Worm (Caenorhabditis elegans) whole organism, dauer: ENCODE measurements around the gene pqn-67.
"Not testable (repeated sequence)": the region's sequence is repeated elsewhere in the genome, so short reads cannot be mapped to it uniquely, and the experiment has no call there.

ENCODE experiments used
- unc-62 ChIP-seq: sonication (generic microtip); optimal IDR thresholded peaks from 2 replicates; lab custom pipeline; 2017; ENCODE audit warnings: missing biosample characterization, missing genetic modification reagents, missing genetic modification characterization

pqn-67 gene

ce11 chrV:12950812-12951528 is 26.7 kb downstream of the pqn-67 start, which contains the start of the genes T16G1.9 and T16G1.18:
Gene T16G1.9, minus strand, starts transcription at chrV:12950862.
Gene T16G1.18, plus strand, starts transcription at chrV:12951304.
- TF ChIP-seq unc-62 (GFP tag; lab: Kevin White, UChicago) = no peak

ce11 chrV:12952287-12952686 is 28.1 kb downstream of the pqn-67 start, which contains the start of gene pqn-68:
Gene pqn-68, plus strand, starts transcription at chrV:12952636.
- TF ChIP-seq unc-62 (GFP tag; lab: Kevin White, UChicago) = no peak

- no peak for TF ChIP-seq unc-62 (GFP tag; lab: Kevin White, UChicago)
Observed at ce11 chrV:12953702-12954101, 29.5 kb downstream of the pqn-67 start, which contains the start of gene eif-3.K. Gene eif-3.K, plus strand, starts transcription at chrV:12954002.

- no peak for TF ChIP-seq unc-62 (GFP tag; lab: Kevin White, UChicago)
Observed at ce11 chrV:12954261-12954660, 30.0 kb downstream of the pqn-67 start.

- TF ChIP-seq unc-62 (GFP tag; lab: Kevin White, UChicago) = no peak
Observed at ce11 chrV:12961085-12961560, 36.9 kb downstream of the pqn-67 start, which contains the start of gene mpst-7. Gene mpst-7, minus strand, starts transcription at chrV:12961135.

- TF ChIP-seq unc-62 (GFP tag; lab: Kevin White, UChicago) = no peak
Observed at ce11 chrV:12963192-12963591, 39.0 kb downstream of the pqn-67 start, which contains the start of gene hrg-9. Gene hrg-9, minus strand, starts transcription at chrV:12963343.

- TF ChIP-seq unc-62 (GFP tag; lab: Kevin White, UChicago) = no peak
Observed at ce11 chrV:12964076-12964475, 39.8 kb downstream of the pqn-67 start, which contains the start of gene srd-35. Gene srd-35, plus strand, starts transcription at chrV:12964376.

ce11 chrV:12967110-12967509 is 42.9 kb downstream of the pqn-67 start, which contains the start of gene R186.3:
Gene R186.3, minus strand, starts transcription at chrV:12967210.
- no peak for TF ChIP-seq unc-62 (GFP tag; lab: Kevin White, UChicago)

- not testable (repeated sequence) for TF ChIP-seq unc-62 (GFP tag; lab: Kevin White, UChicago)
Observed at ce11 chrV:12967925-12968327, 43.7 kb downstream of the pqn-67 start, which contains the start of gene R186.8. Gene R186.8, minus strand, starts transcription at chrV:12967982.

- no peak for TF ChIP-seq unc-62 (GFP tag; lab: Kevin White, UChicago)
Observed at ce11 chrV:12968555-12968954, 44.3 kb downstream of the pqn-67 start, which contains the start of gene lin-46. Gene lin-46, plus strand, starts transcription at chrV:12968855.

ce11 chrV:12970575-12971160 is 46.4 kb downstream of the pqn-67 start, which contains the start of gene pnn-1:
Gene pnn-1, plus strand, starts transcription at chrV:12971110.
- no peak for TF ChIP-seq unc-62 (GFP tag; lab: Kevin White, UChicago)

ce11 chrV:12974047-12974446 is 49.8 kb downstream of the pqn-67 start:
- no peak for TF ChIP-seq unc-62 (GFP tag; lab: Kevin White, UChicago)
